Worm (Caenorhabditis elegans) whole organism, late embryonic: ENCODE data around the gene C17H11.6.

Source experiments
- ceh-19 ChIP-seq: fragments of 200-800 bp; sonication (Bioruptor generic); optimal IDR thresholded peaks from 2 replicates; lab custom pipeline; 2018; ENCODE audit warnings: mild to moderate bottlenecking, missing genetic modification characterization, missing compliant biosample characterization
- odd-2 ChIP-seq: sonication (generic microtip); optimal IDR thresholded peaks from 2 replicates; lab custom pipeline; 2017; ENCODE audit warnings: antibody characterized with exemption, mild to moderate bottlenecking, missing genetic modification characterization, missing compliant biosample characterization
- sox-4 ChIP-seq: sonication (generic microtip); optimal IDR thresholded peaks from 2 replicates; lab custom pipeline; 2017; ENCODE audit warnings: mild to moderate bottlenecking, missing genetic modification characterization, inconsistent platforms, missing compliant biosample characterization
- unc-55 ChIP-seq: sonication (generic microtip); optimal IDR thresholded peaks from 2 replicates; lab custom pipeline; 2017; ENCODE audit warnings: missing biosample characterization, missing genetic modification reagents, missing genetic modification characterization
- unc-86 ChIP-seq: sonication (generic microtip); optimal IDR thresholded peaks from 2 replicates; lab custom pipeline; 2016; ENCODE audit warnings: missing genetic modification characterization, missing compliant biosample characterization
- ztf-16 ChIP-seq: sonication (generic microtip); optimal IDR thresholded peaks from 2 replicates; lab custom pipeline; 2017; ENCODE audit warnings: missing genetic modification characterization, missing compliant biosample characterization

DNA sequence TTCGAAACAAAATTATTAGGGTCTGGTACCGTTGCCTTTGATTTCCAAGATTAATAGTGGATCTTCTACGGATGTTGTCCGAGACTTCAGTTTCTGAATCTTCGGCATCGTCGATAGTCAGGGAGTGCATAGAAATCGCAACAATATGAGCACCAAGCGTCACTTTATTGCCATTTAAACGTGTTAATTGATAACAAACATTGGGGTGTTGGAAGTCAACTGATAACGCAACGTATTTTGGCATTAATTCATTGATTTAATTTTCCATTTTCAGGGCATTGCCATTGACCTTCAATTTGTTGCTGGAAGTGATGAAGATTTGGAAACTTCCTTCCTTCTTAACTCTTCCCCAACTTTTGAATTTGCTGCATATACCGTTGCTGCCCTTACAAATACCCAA is 42.5 kb upstream of the C17H11.6 start, which contains the start of gene kqt-2:
- TF ChIP-seq sox-4: no peak
- no peak for TF ChIP-seq ztf-16 (tag; lab: Kevin White, UChicago)
- TF ChIP-seq ceh-19 (GFP tag; lab: Kevin White, UChicago): no peak
- no peak for TF ChIP-seq unc-86 (tag; lab: Kevin White, UChicago)
- TF ChIP-seq odd-2: no peak
- no peak for TF ChIP-seq unc-55 (GFP tag; lab: Kevin White, UChicago)
